Fruit fly (Drosophila melanogaster): ENCODE measurements around the gene CG4238.

CG4238 gene

DNA sequence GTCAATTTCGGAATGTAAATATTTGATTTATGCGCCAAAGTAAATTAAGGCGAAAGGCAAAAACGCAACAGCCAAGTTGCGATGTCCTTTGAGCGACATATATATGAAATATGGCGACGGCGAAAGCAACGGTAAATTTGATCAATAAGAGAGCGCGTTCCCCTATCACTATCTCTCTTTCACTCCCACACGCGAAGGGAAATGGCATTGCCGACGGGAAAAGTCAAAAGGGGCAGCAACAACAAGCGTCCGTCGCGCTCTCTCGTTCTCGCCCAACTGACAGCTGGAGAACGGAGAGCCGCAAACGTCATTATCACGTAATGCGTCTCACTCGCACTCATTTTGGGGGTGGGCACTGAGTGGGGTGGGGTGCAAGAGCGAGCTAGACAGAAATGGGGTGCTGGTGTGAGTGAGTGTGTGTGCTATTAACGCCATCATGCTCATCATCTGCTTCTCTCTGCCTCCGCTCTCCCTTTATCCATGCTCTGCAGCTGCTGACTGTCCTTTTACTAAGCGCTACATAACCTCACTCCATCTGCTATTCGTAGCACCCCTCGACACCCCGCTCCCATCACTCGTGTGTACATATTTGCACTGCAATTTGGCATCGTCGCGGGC is 39.2 kb upstream of the CG4238 start, which contains the start of gene erm (continued):
- TF ChIP-seq lab (GFP tag; optimal IDR thresholded peaks at IDR 0.05): no peak
- TF ChIP-seq CTCF (GFP tag; optimal IDR thresholded peaks at IDR 0.05): no peak
- TF ChIP-seq bsh (GFP tag; optimal IDR thresholded peaks at IDR 0.05): no peak
- TF ChIP-seq fd102C (GFP tag; optimal IDR thresholded peaks at IDR 0.05): no peak
- TF ChIP-seq Abd-B (GFP tag; optimal IDR thresholded peaks at IDR 0.05): peak; percentile 0
- no peak for TF ChIP-seq YL-1 (GFP tag; optimal IDR thresholded peaks at IDR 0.05)
- TF ChIP-seq CG18476 (GFP tag; optimal IDR thresholded peaks at IDR 0.05): no peak
- no peak for TF ChIP-seq CG7839 (tag; optimal IDR thresholded peaks at IDR 0.05)
- TF ChIP-seq Mad (GFP tag; optimal IDR thresholded peaks at IDR 0.05): no peak
- TF ChIP-seq pros (GFP tag; optimal IDR thresholded peaks at IDR 0.05): peak; percentile 43
- TF ChIP-seq CG31224 (GFP tag; IDR thresholded peaks at IDR 0.05): no peak
- TF ChIP-seq ssp (GFP tag; IDR thresholded peaks at IDR 0.05): no peak
- TF ChIP-seq CG1024 (GFP tag; IDR thresholded peaks at IDR 0.05): no peak
- no peak for TF ChIP-seq dimm (GFP tag; IDR thresholded peaks at IDR 0.05)
- no peak for TF ChIP-seq gce (GFP tag; IDR thresholded peaks at IDR 0.05)
- TF ChIP-seq croc (GFP tag; conservative IDR thresholded peaks at IDR 0.05): no peak
- TF ChIP-seq Gsc (GFP tag; IDR thresholded peaks at IDR 0.05): no peak
- TF ChIP-seq Myb (GFP tag; optimal IDR thresholded peaks at IDR 0.05): no peak
- no peak for TF ChIP-seq odd (GFP tag; optimal IDR thresholded peaks at IDR 0.05)
- TF ChIP-seq CG6254 (GFP tag; optimal IDR thresholded peaks at IDR 0.05): no peak
- TF ChIP-seq gcm (GFP tag; optimal IDR thresholded peaks at IDR 0.05): peak; percentile 43
- TF ChIP-seq caup (GFP tag; optimal IDR thresholded peaks at IDR 0.05; ENCODE audit: severe bottlenecking): no peak
- peak; percentile 61 for TF ChIP-seq Vsx1 (GFP tag; optimal IDR thresholded peaks at IDR 0.05)
- TF ChIP-seq Eip74EF (GFP tag; optimal IDR thresholded peaks at IDR 0.05): no peak
- 0 out of 2 replicates have a peak, but pooled peaks have one; percentile 33 for TF ChIP-seq tna (GFP tag; IDR thresholded peaks at IDR 0.05; ENCODE audit: partially characterized antibody)
- TF ChIP-seq Gug (GFP tag; IDR thresholded peaks at IDR 0.05): no peak
- TF ChIP-seq CG13287 (GFP tag; IDR thresholded peaks at IDR 0.05; ENCODE audit: partially characterized antibody): peak; percentile 28
- no peak for TF ChIP-seq jigr1 (GFP tag; IDR thresholded peaks at IDR 0.05)
- TF ChIP-seq CG10321 (GFP tag; IDR thresholded peaks at IDR 0.05): peak; percentile 94
- TF ChIP-seq Hr39 (optimal IDR thresholded peaks at IDR 0.05): no peak
- no peak; the same call in 1 of the 2 replicates for TF ChIP-seq ato (GFP tag; IDR thresholded peaks at IDR 0.05; ENCODE audit: partially characterized antibody)
- no peak for TF ChIP-seq CG9817 (tag; optimal IDR thresholded peaks at IDR 0.05)
- no peak for TF ChIP-seq ERR (GFP tag; optimal IDR thresholded peaks at IDR 0.05)
- peak; percentile 79 for TF ChIP-seq ewg (GFP tag; optimal IDR thresholded peaks at IDR 0.05)
- TF ChIP-seq CG5180 (GFP tag; optimal IDR thresholded peaks at IDR 0.05): no peak
- peak; percentile 19 for TF ChIP-seq ac (GFP tag; optimal IDR thresholded peaks at IDR 0.05)
- TF ChIP-seq HLH4C (GFP tag; IDR thresholded peaks at IDR 0.05; ENCODE audit: partially characterized antibody): 0 out of 3 replicates have a peak, but pooled peaks have one; percentile 28
- no peak for TF ChIP-seq CG16815 (GFP tag; optimal IDR thresholded peaks at IDR 0.05)
- no peak for TF ChIP-seq CG9609 (GFP tag; optimal IDR thresholded peaks at IDR 0.05)
- TF ChIP-seq Fer2 (tag; optimal IDR thresholded peaks at IDR 0.05): no peak
- peak in 1 of 2 experiments; percentile 85 for TF ChIP-seq insv (GFP tag; optimal IDR thresholded peaks at IDR 0.05)
- no peak for TF ChIP-seq E2f1 (GFP tag; IDR thresholded peaks at IDR 0.05)
- TF ChIP-seq Hand (GFP tag; optimal IDR thresholded peaks at IDR 0.05): no peak
- peak; percentile 76 for TF ChIP-seq Deaf1 (tag; optimal IDR thresholded peaks at IDR 0.05)
- TF ChIP-seq CG8359 (GFP tag; optimal IDR thresholded peaks at IDR 0.05; ENCODE audit: borderline replicate concordance): no peak
- TF ChIP-seq CG15479 (GFP tag; optimal IDR thresholded peaks at IDR 0.05): no peak
- no peak for TF ChIP-seq Doc3 (GFP tag; IDR thresholded peaks at IDR 0.05; ENCODE audit: partially characterized antibody)
- no peak for TF ChIP-seq NC2β (GFP tag; optimal IDR thresholded peaks at IDR 0.05)
- TF ChIP-seq CG3407 (GFP tag; optimal IDR thresholded peaks at IDR 0.05): peak; percentile 15
